Worm (Caenorhabditis elegans) whole organism, L4 larva: Measurements from ENCODE around the gene cpt-2.
A peak's percentile ranks its signal among the peaks of the same experiment; 100 is the strongest.
"Not testable (repeated sequence)": the region's sequence is repeated elsewhere in the genome, so short reads cannot be mapped to it uniquely, and the experiment has no call there.

Source experiments
- D1046.2 ChIP-seq: fragments of 200-800 bp; sonication (Bioruptor generic); IDR thresholded peaks from 2 replicates; pipeline ENCODE4 v1.3.6; 2022; ENCODE audit warnings: missing genetic modification characterization, missing compliant biosample characterization
- F10B5.3 ChIP-seq: sonication (generic microtip); optimal IDR thresholded peaks from 2 replicates; lab custom pipeline; 2016; ENCODE audit warnings: mild to moderate bottlenecking, missing genetic modification characterization, missing compliant biosample characterization
- F37D6.2 ChIP-seq: sonication (generic microtip); optimal IDR thresholded peaks from 2 replicates; lab custom pipeline; 2016; ENCODE audit warnings: mild to moderate bottlenecking, missing genetic modification characterization, missing compliant biosample characterization
- F49E8.2 ChIP-seq: sonication (generic microtip); optimal IDR thresholded peaks from 2 replicates; lab custom pipeline; 2016; ENCODE audit warnings: missing compliant biosample characterization, mild to moderate bottlenecking, missing genetic modification characterization, borderline replicate concordance
- T20F7.1 ChIP-seq: fragments of 200-800 bp; sonication (Bioruptor generic); optimal IDR thresholded peaks from 2 replicates; lab custom pipeline; 2018; ENCODE audit warnings: mild to moderate bottlenecking, missing genetic modification characterization, missing compliant biosample characterization
- T26A8.4 ChIP-seq: fragments of 200-800 bp; sonication (Bioruptor generic); IDR thresholded peaks from 2 replicates; pipeline ENCODE4 v1.3.6; 2022; ENCODE audit warnings: missing genetic modification characterization, missing compliant biosample characterization
- Y48G9A.11 ChIP-seq: fragments of 200-800 bp; sonication (Bioruptor generic); IDR thresholded peaks from 2 replicates; pipeline ENCODE4 v1.3.6; 2022; ENCODE audit warnings: missing genetic modification reagents, missing genetic modification characterization, missing compliant biosample characterization
- ZK337.2 ChIP-seq: fragments of 200-800 bp; sonication (Bioruptor generic); IDR thresholded peaks from 2 replicates; pipeline ENCODE4 v1.3.6; 2022; ENCODE audit warnings: missing genetic modification reagents, missing genetic modification characterization, missing compliant biosample characterization
- ZK546.5 ChIP-seq, 2 experiments: sonication (generic microtip); optimal IDR thresholded peaks; 2 replicates each; lab custom pipeline; 2017; ENCODE audit warnings: missing biosample characterization in 2 of 2, missing genetic modification characterization in 2 of 2
- arid-1 ChIP-seq: fragments of 200-800 bp; sonication (Bioruptor generic); conservative IDR thresholded peaks from 2 replicates; pipeline ENCODE4 v1.3.6; 2022; ENCODE audit warnings: missing genetic modification reagents, missing genetic modification characterization, missing compliant biosample characterization
- ceh-44 ChIP-seq: fragments of 200-800 bp; sonication (Bioruptor generic); IDR thresholded peaks from 2 replicates; pipeline ENCODE4 v1.3.6; 2022; ENCODE audit warnings: missing genetic modification reagents, missing genetic modification characterization, missing compliant biosample characterization
- daf-16 ChIP-seq, 3 experiments: sonication (generic microtip); optimal IDR thresholded peaks; 2 replicates each; lab custom pipeline; 2016 to 2017; ENCODE audit warnings: missing genetic modification characterization in 3 of 3, missing genetic modification reagents in 3 of 3, mild to moderate bottlenecking in 2 of 3, missing compliant biosample characterization in 2 of 3, missing biosample characterization in 1 of 3, moderate library complexity in 1 of 3
- dmd-6 ChIP-seq: fragments of 200-800 bp; sonication (Bioruptor generic); IDR thresholded peaks from 2 replicates; pipeline ENCODE4 v1.3.6; 2022; ENCODE audit warnings: missing genetic modification reagents, missing genetic modification characterization, missing compliant biosample characterization
- duxl-1 ChIP-seq: sonication (generic microtip); optimal IDR thresholded peaks from 2 replicates; lab custom pipeline; 2016; ENCODE audit warnings: mild to moderate bottlenecking, missing genetic modification characterization, moderate library complexity, missing compliant biosample characterization; ENCODE audit not compliant: poor library complexity
- dve-1 ChIP-seq: sonication (generic microtip); optimal IDR thresholded peaks from 2 replicates; lab custom pipeline; 2017; ENCODE audit warnings: antibody characterized with exemption, mild to moderate bottlenecking, missing genetic modification characterization, missing compliant biosample characterization; ENCODE audit not compliant: insufficient read depth
- hif-1 ChIP-seq, 2 experiments: sonication (generic microtip); optimal IDR thresholded peaks; 2 replicates each; lab custom pipeline; 2016 to 2017; ENCODE audit warnings: missing compliant biosample characterization in 2 of 2, missing genetic modification characterization in 2 of 2, missing genetic modification reagents in 2 of 2, missing genotype in 2 of 2, mild to moderate bottlenecking in 1 of 2
- hlh-30 ChIP-seq: sonication (generic microtip); optimal IDR thresholded peaks from 2 replicates; lab custom pipeline; 2017; ENCODE audit warnings: antibody characterized with exemption, mild to moderate bottlenecking, missing genetic modification characterization, missing compliant biosample characterization; ENCODE audit not compliant: insufficient read depth
- hmg-1.1 ChIP-seq: fragments of 200-800 bp; sonication (Bioruptor generic); IDR thresholded peaks from 2 replicates; pipeline ENCODE4 v1.3.6; 2022; ENCODE audit warnings: missing genetic modification reagents, missing genetic modification characterization, missing compliant biosample characterization
- jun-1 ChIP-seq: fragments of 150-350 bp; optimal IDR thresholded peaks from 2 replicates; lab custom pipeline; 2014; ENCODE audit warnings: missing biosample characterization, missing genetic modification reagents, missing genetic modification characterization
- lin-13 ChIP-seq: fragments of 150-350 bp; optimal IDR thresholded peaks from 2 replicates; lab custom pipeline; 2014; ENCODE audit warnings: missing biosample characterization, missing genetic modification reagents, missing genetic modification characterization
- lin-38 ChIP-seq: fragments of 200-800 bp; sonication (Bioruptor generic); IDR thresholded peaks from 2 replicates; pipeline ENCODE4 v1.3.6; 2022; ENCODE audit warnings: missing genetic modification reagents, missing genetic modification characterization, missing compliant biosample characterization
- lsy-2 ChIP-seq, 2 experiments: fragments of 150-350 bp in 1 of 2; sonication (generic microtip) in 1 of 2; optimal IDR thresholded peaks; 2 replicates each; lab custom pipeline; 2014 to 2017; ENCODE audit warnings: missing biosample characterization in 2 of 2, missing genetic modification characterization in 2 of 2
- madf-5 ChIP-seq, 2 experiments: fragments of 200-800 bp; sonication (Bioruptor generic); IDR thresholded peaks; 2 replicates each; pipeline ENCODE4 v1.3.6; 2022; ENCODE audit warnings: missing compliant biosample characterization in 2 of 2, missing genetic modification characterization in 2 of 2
- madf-9 ChIP-seq: fragments of 200-800 bp; sonication (Bioruptor generic); conservative IDR thresholded peaks from 2 replicates; pipeline ENCODE4 v1.3.6; 2022; ENCODE audit warnings: missing genetic modification reagents, missing genetic modification characterization, missing compliant biosample characterization
- mdl-1 ChIP-seq, 2 experiments: fragments of 150-350 bp in 1 of 2; sonication (generic microtip) in 1 of 2; optimal IDR thresholded peaks; 2 replicates each; lab custom pipeline; 2014 to 2017; ENCODE audit warnings: missing biosample characterization in 2 of 2, missing genetic modification characterization in 2 of 2
- mdt-29 ChIP-seq: fragments of 200-800 bp; sonication (Bioruptor generic); IDR thresholded peaks from 2 replicates; pipeline ENCODE4 v1.3.6; 2022; ENCODE audit warnings: missing genetic modification reagents, missing genetic modification characterization, missing compliant biosample characterization
- mep-1 ChIP-seq: fragments of 150-350 bp; sonication (generic microtip); optimal IDR thresholded peaks from 3 replicates; lab custom pipeline; 2014; ENCODE audit warnings: missing biosample characterization, missing genetic modification characterization
- mes-2 ChIP-seq: sonication (generic microtip); optimal IDR thresholded peaks from 2 replicates; lab custom pipeline; 2016; ENCODE audit warnings: missing genotype, mild to moderate bottlenecking, missing genetic modification characterization, missing compliant biosample characterization; ENCODE audit not compliant: poor library complexity, severe bottlenecking
- mxl-2 ChIP-seq: fragments of 200-800 bp; sonication (Bioruptor generic); conservative IDR thresholded peaks from 2 replicates; pipeline ENCODE4 v1.3.6; 2022; ENCODE audit warnings: missing genetic modification reagents, missing genetic modification characterization, missing compliant biosample characterization
- mxl-3 ChIP-seq: fragments of 200-800 bp; sonication (Bioruptor generic); optimal IDR thresholded peaks from 2 replicates; lab custom pipeline; 2018; ENCODE audit warnings: mild to moderate bottlenecking, missing genetic modification characterization, missing compliant biosample characterization
- nhr-102 ChIP-seq: sonication (generic microtip); optimal IDR thresholded peaks from 2 replicates; lab custom pipeline; 2016; ENCODE audit warnings: mild to moderate bottlenecking, missing genetic modification characterization, moderate library complexity, missing compliant biosample characterization
- nhr-11 ChIP-seq: fragments of 150-350 bp; optimal IDR thresholded peaks from 2 replicates; lab custom pipeline; 2014; ENCODE audit warnings: missing biosample characterization, missing genetic modification characterization
- nhr-41 ChIP-seq: fragments of 200-800 bp; sonication (Bioruptor generic); IDR thresholded peaks from 2 replicates; pipeline ENCODE4 v1.3.6; 2022; ENCODE audit warnings: missing genetic modification reagents, missing genetic modification characterization, missing compliant biosample characterization
- nhr-48 ChIP-seq: sonication (generic microtip); optimal IDR thresholded peaks from 2 replicates; lab custom pipeline; 2016; ENCODE audit warnings: mild to moderate bottlenecking, missing genetic modification characterization, missing compliant biosample characterization
- php-3 ChIP-seq: fragments of 200-800 bp; sonication (Bioruptor generic); IDR thresholded peaks from 2 replicates; pipeline ENCODE4 v1.3.6; 2022; ENCODE audit warnings: missing genetic modification reagents, missing genetic modification characterization, missing compliant biosample characterization
- pqm-1 ChIP-seq: sonication (generic microtip); optimal IDR thresholded peaks from 2 replicates; lab custom pipeline; 2017; ENCODE audit warnings: missing biosample characterization, missing genetic modification characterization
- rbr-2 ChIP-seq: sonication (generic microtip); optimal IDR thresholded peaks from 2 replicates; lab custom pipeline; 2016; ENCODE audit warnings: missing genotype, missing genetic modification characterization, missing compliant biosample characterization
- set-16 ChIP-seq: fragments of 200-800 bp; sonication (Bioruptor generic); IDR thresholded peaks from 2 replicates; pipeline ENCODE4 v1.3.6; 2022; ENCODE audit warnings: missing genetic modification reagents, missing genetic modification characterization, missing compliant biosample characterization
- snpc-1.2 ChIP-seq: fragments of 200-800 bp; sonication (Bioruptor generic); IDR thresholded peaks from 2 replicates; pipeline ENCODE4 v1.3.6; 2022; ENCODE audit warnings: missing genetic modification reagents, missing genetic modification characterization, missing compliant biosample characterization
- spr-1 ChIP-seq: sonication (generic microtip); optimal IDR thresholded peaks from 2 replicates; lab custom pipeline; 2016; ENCODE audit warnings: mild to moderate bottlenecking, missing genetic modification characterization, missing compliant biosample characterization
- tra-1 ChIP-seq: fragments of 200-800 bp; sonication (Bioruptor generic); IDR thresholded peaks from 2 replicates; pipeline ENCODE4 v1.3.6; 2022; ENCODE audit warnings: missing genetic modification reagents, missing genetic modification characterization, missing compliant biosample characterization
- unc-62 ChIP-seq, 3 experiments: fragments of 150-350 bp in 1 of 3; sonication (generic microtip); optimal IDR thresholded peaks in 2 of 3; peaks in 1 of 3; 1 replicate in 1 of 3; 2 replicates in 2 of 3; lab custom pipeline; 2014 to 2017; ENCODE audit warnings: missing biosample characterization in 3 of 3, missing genetic modification characterization in 3 of 3, missing genetic modification reagents in 3 of 3, missing genotype in 1 of 3
- vab-7 ChIP-seq: fragments of 200-800 bp; sonication (Bioruptor generic); IDR thresholded peaks from 2 replicates; pipeline ENCODE4 v1.3.6; 2022; ENCODE audit warnings: missing genetic modification reagents, missing genetic modification characterization, missing compliant biosample characterization
- zfp-2 ChIP-seq: sonication (generic microtip); optimal IDR thresholded peaks from 2 replicates; lab custom pipeline; 2016; ENCODE audit warnings: mild to moderate bottlenecking, missing genetic modification characterization, missing compliant biosample characterization
- zfp-3 ChIP-seq: fragments of 200-800 bp; sonication (Bioruptor generic); conservative IDR thresholded peaks from 2 replicates; pipeline ENCODE4 v1.3.6; 2022; ENCODE audit warnings: missing genetic modification reagents, missing genetic modification characterization, missing compliant biosample characterization
- ztf-7 ChIP-seq: fragments of 150-350 bp; optimal IDR thresholded peaks from 2 replicates; lab custom pipeline; 2014; ENCODE audit warnings: missing biosample characterization, missing genetic modification characterization

The cpt-2 gene

DNA sequence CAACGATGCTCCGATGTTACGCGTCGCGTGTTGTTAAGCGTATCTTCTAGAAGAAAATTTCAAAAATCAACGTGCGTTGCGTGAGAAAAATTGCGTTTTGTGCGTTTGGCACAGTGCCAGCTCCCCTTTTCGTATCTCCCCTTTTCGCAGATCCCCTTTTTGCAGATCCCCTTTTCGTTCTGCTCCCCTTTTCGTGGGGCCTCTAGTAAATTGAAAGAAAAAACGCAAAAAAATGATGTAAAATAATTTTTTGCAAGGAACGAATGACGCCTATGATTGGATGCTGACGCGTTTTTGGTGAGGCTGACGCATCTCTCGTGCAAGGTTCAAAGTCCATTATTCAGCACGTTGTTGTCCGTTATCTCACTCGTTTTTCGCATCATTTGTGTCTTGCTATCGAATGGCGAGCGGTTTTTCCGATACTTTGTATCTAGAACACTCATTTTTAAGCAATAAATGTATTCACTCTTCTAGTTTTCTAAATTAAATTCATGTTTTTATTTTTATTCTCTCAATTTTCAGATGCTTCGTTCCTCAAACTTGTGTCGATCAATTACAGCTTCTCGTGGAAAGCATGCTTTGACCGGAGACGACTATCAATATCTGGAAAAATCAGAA is at the start of gene cpt-2:
Gene cpt-2, plus strand, starts transcription at position 523 of the 618 bp plus-strand sequence.
- TF ChIP-seq D1046.2 (GFP tag; lab: Robert Waterston, UW) (0 out of 2 replicates have a peak, but pooled peaks have one; percentile 51), daf-16 (GFP tag; optimal IDR thresholded peaks at IDR 0.05; lab: Kevin White, UChicago) (peak; percentile 13 to 73), daf-16 (tag; optimal IDR thresholded peaks at IDR 0.05; lab: Kevin White, UChicago) (peak; percentile 77), vab-7 (GFP tag; lab: Robert Waterston, UW) (peak; percentile 87), php-3 (peak; percentile 79), tra-1 (peak; percentile 90), hlh-30 (tag; lab: Kevin White, UChicago) (peak; percentile 70), ZK546.5 (tag; optimal IDR thresholded peaks at IDR 0.05; lab: Kevin White, UChicago) (peak in 1 of 2 experiments; percentile 52), zfp-2 (tag; lab: Kevin White, UChicago) (peak; percentile 32), dve-1 (peak; percentile 92), spr-1 (tag; lab: Kevin White, UChicago) (peak; percentile 65), ztf-7 (tag; lab: Kevin White, UChicago) (peak; percentile 67), T20F7.1 (GFP tag; lab: Kevin White, UChicago) (peak; percentile 79), Y48G9A.11 (GFP tag; lab: Robert Waterston, UW) (peak; percentile 90), set-16 (GFP tag; lab: Robert Waterston, UW) (peak; percentile 40; the same call in 1 of the 2 replicates), F49E8.2 (tag; lab: Kevin White, UChicago) (peak; percentile 61), duxl-1 (tag; lab: Kevin White, UChicago) (peak; percentile 76), F10B5.3 (tag; lab: Kevin White, UChicago) (peak; percentile 43), hif-1 (tag; optimal IDR thresholded peaks at IDR 0.05; lab: Kevin White, UChicago) (peak in 1 of 2 experiments; percentile 57), mxl-2 (GFP tag; lab: Robert Waterston, UW) (peak; percentile 60; the same call in 1 of the 2 replicates), jun-1 (tag; lab: Kevin White, UChicago) (peak; percentile 40), hmg-1.1 (GFP tag; lab: Robert Waterston, UW) (peak; percentile 83), nhr-41 (GFP tag; lab: Robert Waterston, UW) (peak; percentile 45; the same call in 1 of the 2 replicates), mep-1 (tag; lab: Kevin White, UChicago) (peak; percentile 86), lin-13 (GFP tag; lab: Kevin White, UChicago) (peak; percentile 57), F37D6.2 (tag; lab: Kevin White, UChicago) (peak; percentile 74), madf-9 (GFP tag; lab: Robert Waterston, UW) (peak; percentile 68; the same call in 1 of the 2 replicates), ceh-44 (GFP tag; lab: Robert Waterston, UW) (peak; percentile 86), nhr-48 (tag; lab: Kevin White, UChicago) (peak; percentile 72), T26A8.4 (GFP tag; lab: Robert Waterston, UW) (peak; percentile 93), dmd-6 (GFP tag; lab: Robert Waterston, UW) (peak; percentile 94), mdt-29 (GFP tag; lab: Robert Waterston, UW) (peak; percentile 85), lsy-2 (tag; optimal IDR thresholded peaks at IDR 0.05; lab: Kevin White, UChicago) (peak; percentile 49 to 92), mxl-3 (GFP tag; lab: Kevin White, UChicago) (peak; percentile 90), madf-5 (GFP tag; IDR thresholded peaks at IDR 0.05; lab: Robert Waterston, UW) (0 out of 4 replicates have a peak, but pooled peaks of 1 of the 2 experiments have one; percentile 58), pqm-1 (peak; percentile 35), rbr-2 (tag; lab: Kevin White, UChicago) (peak; percentile 88), mdl-1 (tag; optimal IDR thresholded peaks at IDR 0.05; lab: Kevin White, UChicago) (peak; percentile 5 to 77), nhr-102 (tag; lab: Kevin White, UChicago) (peak; percentile 70), arid-1 (peak; percentile 90), lin-38 (GFP tag; lab: Robert Waterston, UW) (peak; percentile 91), nhr-11 (tag; lab: Kevin White, UChicago) (peak; percentile 75), mes-2 (tag; lab: Kevin White, UChicago) (peak; percentile 92), unc-62 (GFP tag; optimal IDR thresholded peaks at IDR 0.05 in 1 of 2; lab: Kevin White, UChicago) (peak in 1 of 2 experiments; percentile 97), snpc-1.2 (GFP tag; lab: Robert Waterston, UW) (peak; percentile 82), ZK337.2 (peak; percentile 88), zfp-3 (GFP tag; lab: Robert Waterston, UW) (peak; percentile 80)
- not testable (repeated sequence) for TF ChIP-seq unc-62 (tag; optimal IDR thresholded peaks at IDR 0.05; lab: Kevin White, UChicago)
